Worm (Caenorhabditis elegans): Measurements from ENCODE around the gene pals-33.

- TF ChIP-seq nhr-28 (tag; optimal IDR thresholded peaks at IDR 0.05): no peak
- no peak for TF ChIP-seq mep-1 (tag; optimal IDR thresholded peaks at IDR 0.05)
- TF ChIP-seq ces-1 (GFP tag; optimal IDR thresholded peaks at IDR 0.05): no peak
- TF ChIP-seq nhr-84 (tag; optimal IDR thresholded peaks at IDR 0.05): no peak
- no peak for TF ChIP-seq unc-62 (GFP tag; optimal IDR thresholded peaks at IDR 0.05)
- no peak for TF ChIP-seq lir-3 (tag; optimal IDR thresholded peaks at IDR 0.05; ENCODE audit: poor library complexity)
- no peak for TF ChIP-seq aly-2 (tag; optimal IDR thresholded peaks at IDR 0.05)
Measured at ce11 chrV:3697071-3697470, 23.9 kb downstream of the pals-33 start.

All from whole organism, L1 larva.